Worm (Caenorhabditis elegans) whole organism, midembryonic: ENCODE measurements around the gene sru-1.

Experiments used
- T22C8.4 ChIP-seq: fragments of 200-800 bp; sonication (Bioruptor generic); IDR thresholded peaks from 2 replicates; pipeline ENCODE4 v1.3.6; 2022; ENCODE audit warnings: missing genetic modification characterization, missing compliant biosample characterization
- cog-1 ChIP-seq: sonication (generic microtip); optimal IDR thresholded peaks from 2 replicates; lab custom pipeline; 2016; ENCODE audit warnings: missing genetic modification characterization, missing compliant biosample characterization
- flt-1 ChIP-seq: fragments of 200-800 bp; sonication (Bioruptor generic); IDR thresholded peaks from 2 replicates; pipeline ENCODE4 v1.3.6; 2022; ENCODE audit warnings: missing genetic modification characterization, missing compliant biosample characterization
- klf-2 ChIP-seq: fragments of 200-800 bp; sonication (Bioruptor generic); conservative IDR thresholded peaks from 2 replicates; pipeline ENCODE4 v1.3.6; 2022; ENCODE audit warnings: missing genetic modification reagents, missing genetic modification characterization, missing compliant biosample characterization
- med-1 ChIP-seq: sonication (generic microtip); optimal IDR thresholded peaks from 2 replicates; lab custom pipeline; 2017; ENCODE audit warnings: missing genetic modification characterization, mild to moderate bottlenecking, missing compliant biosample characterization, antibody characterized with exemption, missing genetic modification reagents; ENCODE audit not compliant: insufficient read depth
- ref-1 ChIP-seq: fragments of 200-800 bp; sonication (Bioruptor generic); conservative IDR thresholded peaks from 2 replicates; pipeline ENCODE4 v1.3.6; 2022; ENCODE audit warnings: missing genetic modification reagents, missing genetic modification characterization, missing compliant biosample characterization
- tab-1 ChIP-seq: fragments of 200-800 bp; sonication (Bioruptor generic); IDR thresholded peaks from 2 replicates; pipeline ENCODE4 v1.3.6; 2022; ENCODE audit warnings: missing genetic modification characterization, missing compliant biosample characterization
- ztf-23 ChIP-seq: fragments of 200-800 bp; sonication (Bioruptor generic); IDR thresholded peaks from 2 replicates; pipeline ENCODE4 v1.3.6; 2022; ENCODE audit warnings: missing genetic modification reagents, missing genetic modification characterization, missing compliant biosample characterization
- ztf-29 ChIP-seq: fragments of 200-800 bp; sonication (Bioruptor generic); IDR thresholded peaks from 2 replicates; pipeline ENCODE4 v1.3.6; 2022; ENCODE audit warnings: missing genetic modification reagents, missing genetic modification characterization, missing compliant biosample characterization

Gene sru-1

ce11 chrIV:9529647-9530046 is 41.2 kb downstream of the sru-1 start, which contains the start of gene elo-7:
Gene elo-7 (plus strand): TSS chrIV:9529947.
- no peak for TF ChIP-seq cog-1 (tag; lab: Kevin White, UChicago)
- no peak for TF ChIP-seq tab-1 (GFP tag; lab: Robert Waterston, UW)
- no peak for TF ChIP-seq ztf-29 (GFP tag; lab: Robert Waterston, UW)
- TF ChIP-seq ref-1 (GFP tag; lab: Robert Waterston, UW): no peak
- no peak for TF ChIP-seq T22C8.4 (GFP tag; lab: Robert Waterston, UW)
- no peak for TF ChIP-seq klf-2 (GFP tag; lab: Robert Waterston, UW)
- no peak for TF ChIP-seq ztf-23 (GFP tag; lab: Robert Waterston, UW)
- no peak for TF ChIP-seq med-1 (GFP tag; lab: Kevin White, UChicago)
- TF ChIP-seq flt-1: no peak

DNA sequence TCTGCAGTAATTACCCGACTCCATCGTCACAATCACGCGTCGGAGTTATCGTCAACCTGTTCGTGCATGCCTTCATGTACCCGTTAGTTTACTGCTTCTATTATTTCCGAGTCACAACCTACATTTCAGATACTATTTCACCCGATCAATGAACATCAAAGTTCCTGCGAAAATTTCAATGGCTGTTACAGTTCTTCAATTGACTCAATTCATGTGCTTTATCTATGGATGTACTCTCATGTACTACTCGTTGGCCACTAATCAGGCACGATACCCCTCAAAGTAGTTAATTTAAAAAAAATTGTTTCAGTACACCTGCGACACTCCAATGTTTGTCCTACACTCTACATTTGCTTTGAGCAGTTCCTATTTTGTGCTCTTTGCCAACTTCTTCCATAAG is 42.4 kb downstream of the sru-1 start:
- TF ChIP-seq tab-1 (GFP tag; lab: Robert Waterston, UW) (no peak), klf-2 (GFP tag; lab: Robert Waterston, UW) (no peak)

DNA sequence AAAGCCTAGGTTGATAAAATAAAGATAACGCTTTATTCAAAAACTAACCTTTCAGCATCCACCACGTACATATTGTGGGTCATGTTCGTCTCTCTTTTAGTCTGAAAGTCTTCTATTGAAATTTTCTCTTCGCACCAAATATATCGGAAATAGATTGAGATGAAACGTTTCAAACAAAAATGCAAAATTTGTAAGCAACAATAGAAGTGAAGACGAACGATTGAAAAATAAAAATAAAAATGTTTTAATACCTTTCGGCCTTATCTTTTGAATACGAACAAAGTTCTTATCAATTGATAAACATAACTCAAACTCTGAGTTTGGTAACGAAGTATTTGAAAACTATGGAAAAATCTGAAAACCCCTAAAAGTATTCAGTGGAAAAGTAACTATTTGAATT is 44.7 kb downstream of the sru-1 start, which contains the start of gene F56H11.2:
F56H11.2 (minus strand) TSS at position 101 of the 400 bp plus-strand sequence.
- TF ChIP-seq ztf-29 (GFP tag; lab: Robert Waterston, UW): no peak
- TF ChIP-seq cog-1 (tag; lab: Kevin White, UChicago): no peak
- TF ChIP-seq med-1 (GFP tag; lab: Kevin White, UChicago): no peak
- TF ChIP-seq ztf-23 (GFP tag; lab: Robert Waterston, UW): no peak
- TF ChIP-seq flt-1: no peak
- TF ChIP-seq ref-1 (GFP tag; lab: Robert Waterston, UW): no peak
- no peak for TF ChIP-seq T22C8.4 (GFP tag; lab: Robert Waterston, UW)
- TF ChIP-seq tab-1 (GFP tag; lab: Robert Waterston, UW): no peak
- no peak for TF ChIP-seq klf-2 (GFP tag; lab: Robert Waterston, UW)

DNA sequence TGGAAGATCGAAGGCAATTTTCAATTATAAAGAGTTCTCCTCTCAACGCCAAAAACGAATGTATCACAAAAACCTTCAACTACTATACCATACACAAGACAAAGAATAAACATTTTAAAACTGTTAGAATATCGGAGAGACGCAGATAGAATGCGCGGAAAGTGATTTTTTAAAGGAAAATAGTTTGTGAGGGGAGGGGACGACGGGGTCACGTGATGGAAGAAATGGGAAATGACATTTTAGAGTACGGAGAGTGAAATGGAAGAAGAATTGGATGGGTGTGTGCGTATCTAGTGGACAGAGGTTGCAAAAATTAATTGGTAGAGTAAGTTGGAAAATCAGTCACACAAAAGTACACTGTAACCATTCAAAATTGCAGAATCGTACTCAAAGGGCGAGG is 45.9 kb downstream of the sru-1 start:
- TF ChIP-seq T22C8.4 (GFP tag; lab: Robert Waterston, UW): no peak
- no peak for TF ChIP-seq ref-1 (GFP tag; lab: Robert Waterston, UW)
- TF ChIP-seq flt-1: no peak
- no peak for TF ChIP-seq tab-1 (GFP tag; lab: Robert Waterston, UW)
- no peak for TF ChIP-seq klf-2 (GFP tag; lab: Robert Waterston, UW)
- TF ChIP-seq cog-1 (tag; lab: Kevin White, UChicago): no peak
- no peak for TF ChIP-seq med-1 (GFP tag; lab: Kevin White, UChicago)
- no peak for TF ChIP-seq ztf-23 (GFP tag; lab: Robert Waterston, UW)
- TF ChIP-seq ztf-29 (GFP tag; lab: Robert Waterston, UW): no peak

- TF ChIP-seq flt-1: no peak
- no peak for TF ChIP-seq tab-1 (GFP tag; lab: Robert Waterston, UW)
- TF ChIP-seq med-1 (GFP tag; lab: Kevin White, UChicago): no peak
- TF ChIP-seq ztf-29 (GFP tag; lab: Robert Waterston, UW): no peak
- TF ChIP-seq ztf-23 (GFP tag; lab: Robert Waterston, UW): no peak
- TF ChIP-seq cog-1 (tag; lab: Kevin White, UChicago): no peak
- TF ChIP-seq T22C8.4 (GFP tag; lab: Robert Waterston, UW): no peak
- TF ChIP-seq klf-2 (GFP tag; lab: Robert Waterston, UW): no peak
- no peak for TF ChIP-seq ref-1 (GFP tag; lab: Robert Waterston, UW)
These were observed 46.7 kb downstream of the sru-1 start for ce11 chrIV:9535105-9535504.

DNA sequence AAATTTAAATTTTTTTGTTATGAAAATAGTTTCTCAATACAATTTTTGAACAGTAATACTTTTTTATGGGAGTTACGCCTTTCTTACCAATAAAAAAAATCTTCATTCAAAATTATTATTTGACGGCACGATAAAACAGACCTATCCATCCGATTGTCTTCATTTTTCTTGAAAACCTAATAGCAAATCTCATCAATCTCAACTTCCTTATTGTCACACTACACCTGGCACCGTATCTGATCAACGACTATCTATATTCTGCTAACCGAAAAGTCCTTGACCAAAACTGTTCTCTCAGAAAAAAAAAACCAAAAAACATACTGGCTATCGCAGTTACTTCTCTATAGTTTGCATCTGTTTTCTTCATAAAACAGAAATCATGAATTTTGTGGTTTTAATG is 47.7 kb downstream of the sru-1 start:
- no peak for TF ChIP-seq ref-1 (GFP tag; lab: Robert Waterston, UW)
- TF ChIP-seq ztf-29 (GFP tag; lab: Robert Waterston, UW): no peak
- TF ChIP-seq flt-1: no peak
- TF ChIP-seq med-1 (GFP tag; lab: Kevin White, UChicago): no peak
- TF ChIP-seq klf-2 (GFP tag; lab: Robert Waterston, UW): no peak
- no peak for TF ChIP-seq tab-1 (GFP tag; lab: Robert Waterston, UW)
- no peak for TF ChIP-seq cog-1 (tag; lab: Kevin White, UChicago)
- TF ChIP-seq ztf-23 (GFP tag; lab: Robert Waterston, UW): no peak
- no peak for TF ChIP-seq T22C8.4 (GFP tag; lab: Robert Waterston, UW)

ce11 chrIV:9537500-9537899 is 49.1 kb downstream of the sru-1 start:
- no peak for TF ChIP-seq flt-1
- TF ChIP-seq T22C8.4 (GFP tag; lab: Robert Waterston, UW): no peak
- TF ChIP-seq cog-1 (tag; lab: Kevin White, UChicago): no peak
- TF ChIP-seq med-1 (GFP tag; lab: Kevin White, UChicago): no peak
- no peak for TF ChIP-seq ztf-23 (GFP tag; lab: Robert Waterston, UW)
- no peak for TF ChIP-seq ztf-29 (GFP tag; lab: Robert Waterston, UW)

DNA sequence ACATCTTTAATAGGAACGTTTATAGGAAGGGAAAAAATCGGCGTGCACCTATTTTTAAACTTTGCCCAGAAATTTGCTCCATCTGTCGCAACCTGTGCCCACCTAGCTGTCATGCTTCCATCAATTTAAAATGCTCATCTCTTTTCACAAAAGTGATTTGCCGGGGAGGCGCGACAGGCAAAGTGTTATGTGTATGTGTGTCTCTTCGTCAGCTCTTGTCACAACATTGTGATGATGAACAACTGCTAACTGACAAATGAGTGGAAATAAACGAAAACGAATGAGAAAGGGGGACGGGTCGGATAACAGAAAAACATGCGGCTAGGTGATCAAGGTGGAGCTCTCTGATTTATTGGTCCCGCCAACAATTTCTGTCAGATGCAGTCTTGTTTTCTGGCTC is 49.8 kb downstream of the sru-1 start:
- TF ChIP-seq flt-1 (no peak), klf-2 (GFP tag; lab: Robert Waterston, UW) (no peak), ztf-29 (GFP tag; lab: Robert Waterston, UW) (no peak), cog-1 (tag; lab: Kevin White, UChicago) (no peak), T22C8.4 (GFP tag; lab: Robert Waterston, UW) (no peak), tab-1 (GFP tag; lab: Robert Waterston, UW) (no peak), med-1 (GFP tag; lab: Kevin White, UChicago) (no peak), ref-1 (GFP tag; lab: Robert Waterston, UW) (no peak), ztf-23 (GFP tag; lab: Robert Waterston, UW) (no peak)
